Worm (Caenorhabditis elegans): ENCODE data around the gene F40G12.5.
"Not testable (repeated sequence)": the region's sequence is repeated elsewhere in the genome, so short reads cannot be mapped to it uniquely, and the experiment has no call there.

F40G12.5 gene

DNA sequence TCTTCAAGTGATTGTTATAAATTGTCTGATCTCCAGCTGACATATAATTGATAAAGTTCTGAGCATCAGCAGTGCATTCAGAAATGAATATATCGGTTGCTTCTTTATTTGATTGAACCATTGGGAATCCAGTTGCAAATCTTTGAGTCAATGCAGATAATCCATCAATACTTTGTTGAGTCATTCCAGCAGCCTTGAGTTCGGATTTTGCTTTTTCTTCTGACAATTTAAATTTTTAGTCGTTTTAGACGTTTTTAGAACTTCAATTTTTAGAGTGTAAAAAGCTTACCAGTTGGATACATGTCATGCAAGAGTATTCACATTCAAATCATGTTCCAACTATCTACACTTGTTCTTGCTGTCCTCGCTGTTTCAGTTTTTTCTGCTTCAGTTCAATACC, 39.0 kb upstream of the F40G12.5 start, which contains the start of gene F14D7.14:
Gene F14D7.14, plus strand, starts transcription at position 301 of the 400 bp plus-strand sequence.
- TF ChIP-seq blmp-1 (tag; optimal IDR thresholded peaks at IDR 0.05); fos-1 (tag; optimal IDR thresholded peaks at IDR 0.05); efl-3 (GFP tag; optimal IDR thresholded peaks at IDR 0.05): not testable (repeated sequence)

DNA sequence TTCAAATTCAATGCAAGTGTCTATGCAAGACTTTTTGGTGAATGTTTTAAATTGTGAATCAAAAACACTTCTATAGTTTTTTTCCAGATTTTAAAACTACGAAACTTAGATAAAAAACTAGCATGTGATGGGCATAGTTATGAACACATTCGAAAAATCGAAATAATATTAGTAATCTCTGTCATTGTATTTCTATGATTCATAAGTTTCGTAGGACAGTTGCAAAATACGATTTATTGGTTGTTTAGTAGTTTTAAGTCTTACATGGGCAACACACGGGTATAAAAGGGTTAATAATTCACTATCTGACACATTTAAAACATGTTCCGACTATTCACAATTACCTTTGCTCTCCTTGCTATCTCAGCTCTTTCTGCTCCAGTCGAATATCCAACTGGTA, 37.5 kb upstream of the F40G12.5 start, which contains the start of gene spig-5:
Gene spig-5, plus strand, starts transcription at position 301 of the 400 bp plus-strand sequence.
- not testable (repeated sequence) for TF ChIP-seq sptf-1, lin-15B, elt-3 (tag; optimal IDR thresholded peaks at IDR 0.05)

DNA sequence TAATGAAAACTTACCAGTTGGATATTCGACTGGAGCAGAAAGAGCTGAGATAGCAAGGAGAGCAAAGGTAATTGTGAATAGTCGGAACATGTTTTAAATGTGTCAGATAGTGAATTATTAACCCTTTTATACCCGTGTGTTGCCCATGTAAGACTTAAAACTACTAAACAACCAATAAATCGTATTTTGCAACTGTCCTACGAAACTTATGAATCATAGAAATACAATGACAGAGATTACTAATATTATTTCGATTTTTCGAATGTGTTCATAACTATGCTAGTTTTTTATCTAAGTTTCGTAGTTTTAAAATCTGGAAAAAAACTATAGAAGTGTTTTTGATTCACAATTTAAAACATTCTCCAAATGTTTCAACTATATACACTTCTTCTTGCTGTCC, 36.1 kb upstream of the F40G12.5 start, which contains the start of gene spig-4:
Gene spig-4, minus strand, starts transcription at position 101 of the 400 bp plus-strand sequence.
- TF ChIP-seq nhr-90 (tag; optimal IDR thresholded peaks at IDR 0.05; ENCODE audit: poor library complexity); elt-3 (tag; optimal IDR thresholded peaks at IDR 0.05); lin-14 (GFP tag; optimal IDR thresholded peaks at IDR 0.05): not testable (repeated sequence)

DNA sequence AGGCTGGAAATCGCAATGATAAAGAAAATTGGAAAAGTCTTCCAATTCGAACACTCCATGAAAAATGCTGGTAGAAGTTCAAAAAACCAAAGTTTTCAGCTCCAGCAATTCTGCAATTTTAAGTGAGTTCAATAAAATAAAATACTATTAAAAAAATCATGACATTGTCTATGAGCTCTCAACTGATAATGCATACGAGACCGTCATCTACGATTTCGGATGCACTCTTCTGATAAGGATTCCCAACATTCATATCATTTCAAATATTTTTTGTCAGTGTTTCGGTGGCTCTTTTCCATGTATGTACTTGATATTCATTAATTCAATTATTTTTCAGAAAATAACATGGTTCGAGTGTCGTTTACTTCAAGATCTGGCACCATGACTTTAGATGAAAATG, 30.4 kb upstream of the F40G12.5 start, which contains the start of gene F14D7.6:
Gene F14D7.6, plus strand, starts transcription at position 338 of the 400 bp plus-strand sequence.
- TF ChIP-seq elt-2 (tag; optimal IDR thresholded peaks at IDR 0.05), result peak; percentile 4
- TF ChIP-seq ceh-88 (GFP tag; IDR thresholded peaks at IDR 0.05), result no peak

DNA sequence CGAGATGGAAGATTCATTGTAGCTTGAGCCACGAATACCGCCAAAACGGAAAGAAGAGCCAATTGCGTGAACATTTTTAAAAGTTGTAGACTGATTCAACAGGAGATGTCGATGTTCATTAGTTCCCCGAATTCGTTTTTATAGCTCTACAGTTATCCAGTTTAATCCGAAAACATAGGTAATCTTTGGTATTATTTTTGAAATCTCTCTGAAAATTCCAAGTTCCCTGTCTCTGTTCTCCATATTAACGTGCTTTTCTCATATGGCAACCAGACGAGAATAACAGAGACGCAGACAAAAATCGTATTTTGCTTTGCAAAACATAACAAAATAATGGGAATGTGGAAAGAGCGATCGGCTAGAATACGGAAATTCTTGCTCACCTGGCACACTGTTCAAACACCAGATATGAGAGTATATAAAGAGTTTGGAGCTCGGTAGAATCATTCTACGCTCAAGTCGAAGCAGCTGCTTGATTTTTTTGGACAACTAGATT, 29.0 kb upstream of the F40G12.5 start, which contains the start of the genes spig-3 and F14D7.12:
Gene spig-3, minus strand, starts transcription at position 101 of the 496 bp plus-strand sequence.
Gene F14D7.12, plus strand, starts transcription at position 446 of the 496 bp plus-strand sequence.
- TF ChIP-seq hpl-2 (GFP tag; optimal IDR thresholded peaks at IDR 0.05) (no peak), egl-13 (tag; optimal IDR thresholded peaks at IDR 0.05) (no peak), blmp-1 (tag; optimal IDR thresholded peaks at IDR 0.05) (no peak), sup-37 (GFP tag; optimal IDR thresholded peaks at IDR 0.05) (no peak), unc-130 (tag; optimal IDR thresholded peaks at IDR 0.05) (no peak), nhr-47 (tag; optimal IDR thresholded peaks at IDR 0.05) (no peak), efl-1 (optimal IDR thresholded peaks at IDR 0.05) (no peak), efl-1 (GFP tag; optimal IDR thresholded peaks at IDR 0.05 in 1 of 2) (peak in 1 of 2 experiments; percentile 49), ceh-90 (tag; optimal IDR thresholded peaks at IDR 0.05) (no peak)

DNA sequence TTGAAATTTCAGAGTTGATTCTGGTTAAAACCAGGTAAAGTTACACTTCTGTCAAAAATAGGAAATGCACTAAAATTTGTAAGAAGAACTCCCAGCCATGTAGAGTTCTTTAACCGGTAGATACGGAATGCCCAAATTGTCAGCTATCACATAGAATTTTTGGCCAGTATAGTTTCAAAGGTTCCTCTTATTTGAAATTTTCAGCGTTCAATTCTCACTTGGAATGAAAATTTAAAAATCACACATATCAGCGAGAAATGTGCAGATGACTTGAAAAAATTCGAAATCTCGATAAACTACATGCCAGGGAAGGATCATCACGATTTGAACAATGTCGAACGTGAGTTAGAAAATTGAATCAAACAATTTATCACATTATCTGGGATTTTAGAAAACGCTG, 25.9 kb upstream of the F40G12.5 start, which contains the start of gene F14D7.3:
Gene F14D7.3, plus strand, starts transcription at position 301 of the 400 bp plus-strand sequence.
- TF ChIP-seq zag-1 (tag; optimal IDR thresholded peaks at IDR 0.05) (no peak), lir-3 (tag; optimal IDR thresholded peaks at IDR 0.05; ENCODE audit: poor library complexity) (no peak), ztf-11 (tag; optimal IDR thresholded peaks at IDR 0.05) (no peak), nhr-19 (GFP tag; conservative IDR thresholded peaks at IDR 0.05) (no peak), jun-1 (tag; optimal IDR thresholded peaks at IDR 0.05) (no peak), egl-13 (tag; optimal IDR thresholded peaks at IDR 0.05) (no peak), aly-2 (tag; optimal IDR thresholded peaks at IDR 0.05) (no peak), ceh-88 (GFP tag; IDR thresholded peaks at IDR 0.05) (no peak), C04F5.9 (tag; optimal IDR thresholded peaks at IDR 0.05) (no peak), lin-14 (GFP tag; optimal IDR thresholded peaks at IDR 0.05) (no peak), unc-86 (tag; optimal IDR thresholded peaks at IDR 0.05) (no peak), pag-3 (tag; optimal IDR thresholded peaks at IDR 0.05; ENCODE audit: borderline replicate concordance, insufficient read depth) (no peak), ceh-82 (tag; optimal IDR thresholded peaks at IDR 0.05) (no peak)

DNA sequence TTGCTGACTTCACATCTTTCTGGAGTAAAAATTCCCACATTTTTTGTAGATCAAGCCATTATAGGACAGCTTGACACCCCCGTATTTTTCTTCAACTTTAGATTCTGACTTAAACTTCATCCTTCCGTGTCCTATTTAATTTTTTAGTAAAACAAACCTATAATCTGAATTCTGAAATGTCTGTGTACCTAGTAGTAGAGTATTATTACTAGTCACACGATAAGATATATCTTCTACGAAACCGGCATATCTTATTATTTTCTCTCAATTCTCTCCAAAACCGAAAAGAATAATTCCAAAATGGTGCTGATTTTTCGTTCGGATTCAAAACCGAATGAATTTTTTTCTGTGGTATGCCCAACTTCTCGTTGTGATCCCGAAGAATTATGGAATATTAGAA, 23.8 kb upstream of the F40G12.5 start, which contains the start of gene F14D7.9:
Gene F14D7.9, plus strand, starts transcription at position 301 of the 400 bp plus-strand sequence.
- TF ChIP-seq ceh-63 (GFP tag; optimal IDR thresholded peaks at IDR 0.05) (no peak), nhr-77 (tag; optimal IDR thresholded peaks at IDR 0.05) (no peak)
